In the genomic region with DNA sequence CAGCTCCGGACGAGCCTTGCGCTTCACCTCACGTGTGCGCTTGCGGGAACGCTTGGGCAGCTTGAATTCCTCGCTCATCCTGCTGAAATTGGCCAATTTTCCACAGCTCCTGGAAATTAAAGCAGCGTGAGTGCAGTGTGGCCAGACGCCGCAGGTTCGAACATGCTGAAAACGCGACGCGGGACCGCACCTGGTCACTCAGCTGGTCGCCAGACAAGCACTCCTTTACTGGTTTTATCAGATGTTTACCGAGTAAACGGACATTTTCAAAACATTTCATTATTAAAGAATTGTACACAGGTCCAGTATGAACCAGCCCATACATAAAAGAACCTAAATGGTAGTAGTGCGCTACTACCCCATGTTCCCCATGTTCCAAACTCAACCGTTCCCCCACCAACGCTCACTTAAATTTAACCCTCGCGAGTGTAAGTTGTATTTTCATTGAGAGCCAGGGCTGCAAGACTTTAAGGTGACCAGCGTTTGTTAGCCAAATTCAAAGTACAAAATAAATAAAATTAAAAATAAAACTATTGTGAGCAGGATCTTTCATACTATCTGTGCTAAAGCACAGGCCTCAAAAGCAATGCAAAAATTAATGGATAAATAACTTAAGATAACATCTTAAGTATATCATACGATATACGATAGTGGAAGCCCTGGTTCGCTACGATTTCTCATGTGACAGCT, we compare ENCODE assay signal across 2 fruit fly cellular contexts.
TF ChIP-seq lines count a peak whose summit lies in the region.

Gene JMJD6 (minus strand): TSS at position 154 of the 690 bp plus-strand sequence.
Gene CG7071 (plus strand): TSS at position 403 of the 690 bp plus-strand sequence.
Gene Muted (plus strand): TSS at position 403 of the 690 bp plus-strand sequence.

TF ChIP-seq in whole organism, embryonic, 481 proteins besides CTCF, POLR2A, EP300 and RAD21 (continued from another document and continues in another):
- TF ChIP-seq org-1 (GFP tag; optimal IDR thresholded peaks at IDR 0.05; lab: Kevin White, UChicago) (peak; percentile 54), nom (GFP tag; optimal IDR thresholded peaks at IDR 0.05; lab: Kevin White, UChicago) (peak; percentile 78), chm (GFP tag; IDR thresholded peaks at IDR 0.05; lab: Robert Waterston, UW) (peak; percentile 80; the same call in 1 of the 2 replicates), wor (GFP tag; IDR thresholded peaks at IDR 0.05; lab: Robert Waterston, UW) (peak; percentile 77; the same call in 1 of the 2 replicates), en (GFP tag; optimal IDR thresholded peaks at IDR 0.05; lab: Kevin White, UChicago) (peak; percentile 73), CG7556 (GFP tag; optimal IDR thresholded peaks at IDR 0.05; lab: Kevin White, UChicago) (peak; percentile 85), Bgb (GFP tag; IDR thresholded peaks at IDR 0.05; lab: Robert Waterston, UW; ENCODE audit: partially characterized antibody) (peak; percentile 68), gce (GFP tag; IDR thresholded peaks at IDR 0.05; lab: Robert Waterston, UW) (peak; percentile 82; the same call in 2 of the 3 replicates), nmo (GFP tag; optimal IDR thresholded peaks at IDR 0.05; lab: Kevin White, UChicago) (peak; percentile 88), CG8359 (GFP tag; optimal IDR thresholded peaks at IDR 0.05; lab: Kevin White, UChicago; ENCODE audit: borderline replicate concordance) (peak; percentile 44), chinmo (GFP tag; IDR thresholded peaks at IDR 0.05; lab: Robert Waterston, UW; ENCODE audit: partially characterized antibody) (no peak), CG3281 (GFP tag; optimal IDR thresholded peaks at IDR 0.05; lab: Kevin White, UChicago) (peak; percentile 92), CG3726 (GFP tag; IDR thresholded peaks at IDR 0.05; lab: Robert Waterston, UW) (peak; percentile 84; the same call in 2 of the 3 replicates), slp2 (GFP tag; optimal IDR thresholded peaks at IDR 0.05; lab: Kevin White, UChicago) (peak; percentile 82), CG32767 (GFP tag; IDR thresholded peaks at IDR 0.05; lab: Robert Waterston, UW) (peak; percentile 83; the same call in 1 of the 2 replicates), hkb (optimal IDR thresholded peaks at IDR 0.05; lab: Kevin White, UChicago) (peak; percentile 58), hkb (GFP tag; IDR thresholded peaks at IDR 0.05; lab: Robert Waterston, UW) (peak; percentile 90), CG8290 (GFP tag; optimal IDR thresholded peaks at IDR 0.05; lab: Kevin White, UChicago) (peak; percentile 35), CG8290 (tag; optimal IDR thresholded peaks at IDR 0.05; lab: Kevin White, UChicago) (peak; percentile 37 to 76), unc-4 (GFP tag; IDR thresholded peaks at IDR 0.05; lab: Robert Waterston, UW; ENCODE audit: partially characterized antibody) (peak; percentile 90), chif (GFP tag; optimal IDR thresholded peaks at IDR 0.05; lab: Kevin White, UChicago) (peak; percentile 82 to 92), HHEX (GFP tag; optimal IDR thresholded peaks at IDR 0.05; lab: Kevin White, UChicago) (peak; percentile 87), Scr (GFP tag; IDR thresholded peaks at IDR 0.05; lab: Robert Waterston, UW; ENCODE audit: partially characterized antibody) (peak; percentile 89), ci (GFP tag; IDR thresholded peaks at IDR 0.05; lab: Robert Waterston, UW) (peak; percentile 95), bowl (GFP tag; IDR thresholded peaks at IDR 0.05; lab: Robert Waterston, UW) (peak; percentile 67; the same call in 1 of the 2 replicates), CG15073 (GFP tag; optimal IDR thresholded peaks at IDR 0.05; lab: Kevin White, UChicago) (no peak), pzg (GFP tag; optimal IDR thresholded peaks at IDR 0.05; lab: Kevin White, UChicago) (peak; percentile 79), Hmx (GFP tag; optimal IDR thresholded peaks at IDR 0.05; lab: Kevin White, UChicago) (peak; percentile 73), CG12219 (GFP tag; optimal IDR thresholded peaks at IDR 0.05; lab: Kevin White, UChicago) (peak; percentile 71), CG17385 (GFP tag; optimal IDR thresholded peaks at IDR 0.05; lab: Kevin White, UChicago) (peak; percentile 84), Vsx1 (GFP tag; optimal IDR thresholded peaks at IDR 0.05; lab: Kevin White, UChicago) (peak; percentile 79), CG1647 (GFP tag; optimal IDR thresholded peaks at IDR 0.05; lab: Kevin White, UChicago) (peak; percentile 91), btn (GFP tag; optimal IDR thresholded peaks at IDR 0.05; lab: Kevin White, UChicago) (peak; percentile 15), ind (GFP tag; optimal IDR thresholded peaks at IDR 0.05; lab: Kevin White, UChicago) (peak; percentile 93), CG17328 (GFP tag; IDR thresholded peaks at IDR 0.05; lab: Robert Waterston, UW) (peak; percentile 88), CG2120 (GFP tag; optimal IDR thresholded peaks at IDR 0.05; lab: Kevin White, UChicago) (peak; percentile 98), tap (tag; optimal IDR thresholded peaks at IDR 0.05; lab: Kevin White, UChicago) (peak; percentile 67), CG9876 (GFP tag; optimal IDR thresholded peaks at IDR 0.05; lab: Kevin White, UChicago) (peak; percentile 63), inv (GFP tag; IDR thresholded peaks at IDR 0.05; lab: Robert Waterston, UW; ENCODE audit: partially characterized antibody) (peak; percentile 74), Dad (GFP tag; optimal IDR thresholded peaks at IDR 0.05; lab: Kevin White, UChicago) (peak; percentile 74), salm (tag; optimal IDR thresholded peaks at IDR 0.05; lab: Kevin White, UChicago) (peak; percentile 78), CG3995 (GFP tag; optimal IDR thresholded peaks at IDR 0.05; lab: Kevin White, UChicago) (peak; percentile 71), dan (GFP tag; IDR thresholded peaks at IDR 0.05; lab: Robert Waterston, UW) (peak; percentile 71), CHES-1-like (GFP tag; optimal IDR thresholded peaks at IDR 0.05; lab: Kevin White, UChicago) (peak; percentile 85), CG12659 (GFP tag; optimal IDR thresholded peaks at IDR 0.05; lab: Kevin White, UChicago) (peak; percentile 97), zfh1 (GFP tag; IDR thresholded peaks at IDR 0.05; lab: Robert Waterston, UW) (peak; percentile 95), Mes4 (GFP tag; optimal IDR thresholded peaks at IDR 0.05; lab: Kevin White, UChicago) (peak; percentile 81), CG11247 (GFP tag; IDR thresholded peaks at IDR 0.05; lab: Robert Waterston, UW) (peak; percentile 91), CG6765 (GFP tag; optimal IDR thresholded peaks at IDR 0.05; lab: Kevin White, UChicago) (peak; percentile 81), CG10267 (tag; optimal IDR thresholded peaks at IDR 0.05; lab: Kevin White, UChicago) (peak; percentile 86), Xrp1 (GFP tag; IDR thresholded peaks at IDR 0.05; lab: Robert Waterston, UW) (peak; percentile 94), CG10147 (GFP tag; optimal IDR thresholded peaks at IDR 0.05; lab: Kevin White, UChicago) (peak; percentile 91), CG1603 (tag; optimal IDR thresholded peaks at IDR 0.05; lab: Kevin White, UChicago) (peak; percentile 82), ken (GFP tag; IDR thresholded peaks at IDR 0.05; lab: Robert Waterston, UW) (peak; percentile 92), aop (GFP tag; IDR thresholded peaks at IDR 0.05; lab: Robert Waterston, UW) (peak; percentile 66; the same call in 1 of the 2 replicates), gcm2 (GFP tag; optimal IDR thresholded peaks at IDR 0.05; lab: Kevin White, UChicago) (peak; percentile 65), Elba2 (GFP tag; optimal IDR thresholded peaks at IDR 0.05; lab: Kevin White, UChicago) (peak; percentile 78), CG15696 (tag; optimal IDR thresholded peaks at IDR 0.05; lab: Kevin White, UChicago) (peak; percentile 95)

TF ChIP-seq in whole organism, prepupa, 60 proteins besides CTCF, POLR2A, EP300 and RAD21 (continued from another document):
- TF ChIP-seq fd85E (GFP tag; optimal IDR thresholded peaks at IDR 0.05; lab: Kevin White, UChicago) (peak; percentile 59), Gug (GFP tag; IDR thresholded peaks at IDR 0.05; lab: Robert Waterston, UW) (peak; percentile 83), Met (GFP tag; optimal IDR thresholded peaks at IDR 0.05; lab: Kevin White, UChicago) (peak; percentile 91), cyc (GFP tag; optimal IDR thresholded peaks at IDR 0.05; lab: Kevin White, UChicago) (peak; percentile 90), CG4318 (GFP tag; optimal IDR thresholded peaks at IDR 0.05; lab: Kevin White, UChicago) (peak; percentile 78), vri (GFP tag; optimal IDR thresholded peaks at IDR 0.05; lab: Kevin White, UChicago) (peak; percentile 79), Hr38 (GFP tag; optimal IDR thresholded peaks at IDR 0.05; lab: Kevin White, UChicago) (no peak), Lpt (GFP tag; optimal IDR thresholded peaks at IDR 0.05; lab: Kevin White, UChicago) (peak; percentile 72), CG11294 (GFP tag; IDR thresholded peaks at IDR 0.05; lab: Robert Waterston, UW) (peak; percentile 88), CG1621 (tag; optimal IDR thresholded peaks at IDR 0.05; lab: Kevin White, UChicago) (peak; percentile 47), Eip93F (GFP tag; optimal IDR thresholded peaks at IDR 0.05; lab: Kevin White, UChicago) (peak; percentile 88), lz (GFP tag; optimal IDR thresholded peaks at IDR 0.05; lab: Kevin White, UChicago) (peak; percentile 93), Ets96B (tag; optimal IDR thresholded peaks at IDR 0.05; lab: Kevin White, UChicago) (peak; percentile 66)
